Fruit fly (Drosophila melanogaster) whole organism, embryonic: Measurements from ENCODE around the gene CG11842.

ENCODE experiments used
- CG10366 ChIP-seq: fragments of 200-800 bp; sonication (Bioruptor generic); IDR thresholded peaks from 2 replicates; pipeline ENCODE4 v1.3.6; 2022; ENCODE audit warnings: missing biosample characterization, missing genetic modification characterization
- CG11093 ChIP-seq: fragments of 200-800 bp; sonication (Bioruptor generic); IDR thresholded peaks from 3 replicates; pipeline ENCODE4 v1.3.6; 2022; ENCODE audit warnings: missing biosample characterization, missing genetic modification characterization
- CG11456 ChIP-seq: fragments of 200-800 bp; sonication (Bioruptor generic); IDR thresholded peaks from 3 replicates; pipeline ENCODE4 v1.3.6; 2022; ENCODE audit warnings: missing biosample characterization, missing genetic modification characterization
- CG12236 ChIP-seq: fragments of 200-800 bp; sonication (Bioruptor generic); optimal IDR thresholded peaks from 2 replicates; lab custom pipeline; 2016; ENCODE audit warnings: missing biosample characterization, missing genetic modification characterization
- CG13123 ChIP-seq: fragments of 200-800 bp; sonication (Bioruptor generic); optimal IDR thresholded peaks from 2 replicates; lab custom pipeline; 2016; ENCODE audit warnings: missing biosample characterization, missing genetic modification characterization
- CG13287 ChIP-seq: fragments of 200-800 bp; sonication (Bioruptor generic); IDR thresholded peaks from 2 replicates; pipeline ENCODE4 v1.3.6; 2022; ENCODE audit warnings: missing biosample characterization, missing genetic modification characterization; ENCODE audit not compliant: partially characterized antibody
- CG14710 ChIP-seq: fragments of 200-800 bp; sonication (Bioruptor generic); optimal IDR thresholded peaks from 3 replicates; lab custom pipeline; 2019; ENCODE audit warnings: missing biosample characterization, mild to moderate bottlenecking, missing genetic modification characterization, moderate library complexity
- CG1529 ChIP-seq: fragments of 200-800 bp; sonication (Bioruptor generic); optimal IDR thresholded peaks from 3 replicates; lab custom pipeline; 2018; ENCODE audit warnings: missing biosample characterization, missing genetic modification characterization
- CG17361 ChIP-seq: fragments of 200-800 bp; sonication (Bioruptor generic); IDR thresholded peaks from 3 replicates; pipeline ENCODE4 v1.3.6; 2022; ENCODE audit warnings: missing biosample characterization, missing genetic modification characterization
- CG1792 ChIP-seq: fragments of 200-800 bp; sonication (Bioruptor generic); optimal IDR thresholded peaks from 2 replicates; lab custom pipeline; 2016; ENCODE audit warnings: missing biosample characterization, missing genetic modification characterization
- CG18599 ChIP-seq: fragments of 200-800 bp; sonication (Bioruptor generic); optimal IDR thresholded peaks from 3 replicates; lab custom pipeline; 2017; ENCODE audit warnings: missing biosample characterization, missing genetic modification characterization, mild to moderate bottlenecking, moderate library complexity, missing genetic modification reagents
- CG2712 ChIP-seq: fragments of 200-800 bp; optimal IDR thresholded peaks from 3 replicates; lab custom pipeline; 2019; ENCODE audit warnings: missing biosample characterization, mild to moderate bottlenecking, missing genetic modification characterization, moderate library complexity
- CG30020 ChIP-seq: fragments of 200-800 bp; optimal IDR thresholded peaks from 2 replicates; lab custom pipeline; 2019; ENCODE audit warnings: missing biosample characterization, mild to moderate bottlenecking, missing genetic modification characterization, moderate library complexity
- CG3065 ChIP-seq: fragments of 200-800 bp; sonication (Bioruptor generic); optimal IDR thresholded peaks from 2 replicates; lab custom pipeline; 2016; ENCODE audit warnings: missing biosample characterization, missing genetic modification characterization
- CG31224 ChIP-seq: fragments of 200-800 bp; sonication (Bioruptor generic); IDR thresholded peaks from 2 replicates; pipeline ENCODE4 v1.3.6; 2022; ENCODE audit warnings: missing biosample characterization, missing genetic modification characterization
- CG32767 ChIP-seq: fragments of 200-800 bp; sonication (Bioruptor generic); IDR thresholded peaks from 2 replicates; pipeline ENCODE4 v1.3.6; 2022; ENCODE audit warnings: missing biosample characterization, missing genetic modification characterization
- CG3281 ChIP-seq: fragments of 200-800 bp; sonication (Bioruptor generic); optimal IDR thresholded peaks from 3 replicates; lab custom pipeline; 2017; ENCODE audit warnings: missing biosample characterization, mild to moderate bottlenecking, missing genetic modification characterization
- CG7786 ChIP-seq: fragments of 200-800 bp; sonication (Bioruptor generic); optimal IDR thresholded peaks from 2 replicates; lab custom pipeline; 2016; ENCODE audit warnings: missing biosample characterization, missing genetic modification characterization
- CG7839 ChIP-seq: fragments of 200-800 bp; sonication (Bioruptor generic); optimal IDR thresholded peaks from 3 replicates; lab custom pipeline; 2018; ENCODE audit warnings: missing biosample characterization, mild to moderate bottlenecking, missing genetic modification characterization, moderate library complexity
- CG7963 ChIP-seq: fragments of 200-800 bp; sonication (Bioruptor generic); IDR thresholded peaks from 3 replicates; pipeline ENCODE4 v1.3.6; 2022; ENCODE audit warnings: missing biosample characterization, missing genetic modification characterization; ENCODE audit not compliant: partially characterized antibody
- CG8290 ChIP-seq, 3 experiments: fragments of 200-800 bp; sonication (Bioruptor generic); optimal IDR thresholded peaks; 2 replicates each; lab custom pipeline; 2016 to 2019; ENCODE audit warnings: missing biosample characterization in 3 of 3, missing genetic modification characterization in 3 of 3, mild to moderate bottlenecking in 2 of 3, moderate library complexity in 1 of 3
- CG8944 ChIP-seq: fragments of 200-800 bp; sonication (Bioruptor generic); optimal IDR thresholded peaks from 3 replicates; lab custom pipeline; 2016; ENCODE audit warnings: missing biosample characterization, missing genetic modification characterization
- D19A ChIP-seq: fragments of 200-800 bp; optimal IDR thresholded peaks from 3 replicates; lab custom pipeline; 2019; ENCODE audit warnings: missing biosample characterization, mild to moderate bottlenecking, missing genetic modification characterization, moderate library complexity
- Doc2 ChIP-seq: fragments of 200-800 bp; sonication (Bioruptor generic); IDR thresholded peaks from 2 replicates; pipeline ENCODE4 v1.3.6; 2022; ENCODE audit warnings: missing biosample characterization, missing genetic modification characterization
- Hey ChIP-seq: fragments of 200-800 bp; sonication (Bioruptor generic); optimal IDR thresholded peaks from 3 replicates; lab custom pipeline; 2018; ENCODE audit warnings: missing biosample characterization, mild to moderate bottlenecking, missing genetic modification characterization
- Hsf ChIP-seq: fragments of 200-800 bp; sonication (Bioruptor generic); optimal IDR thresholded peaks from 3 replicates; lab custom pipeline; 2016; ENCODE audit warnings: missing biosample characterization, missing genetic modification characterization
- Ptx1 ChIP-seq: fragments of 200-800 bp; sonication (Bioruptor generic); IDR thresholded peaks from 2 replicates; pipeline ENCODE4 v1.3.6; 2022; ENCODE audit warnings: missing biosample characterization, missing genetic modification characterization
- Tbp ChIP-seq: fragments of >200 bp; optimal IDR thresholded peaks from 2 replicates; lab custom pipeline; 2018; ENCODE audit warnings: missing biosample characterization, missing genetic modification characterization
- Trl ChIP-seq, 3 experiments: fragments of >200 bp in 2 of 3; fragments of 200-800 bp in 1 of 3; sonication (Bioruptor generic) in 1 of 3; optimal IDR thresholded peaks; 2 replicates in 1 of 3; 3 replicates in 2 of 3; lab custom pipeline; 2016 to 2017; ENCODE audit warnings: missing biosample characterization in 1 of 3, missing genetic modification characterization in 1 of 3
- Xbp1 ChIP-seq: fragments of 200-800 bp; sonication (Bioruptor generic); optimal IDR thresholded peaks from 3 replicates; lab custom pipeline; 2016; ENCODE audit warnings: missing biosample characterization, mild to moderate bottlenecking, missing genetic modification characterization
- bsh ChIP-seq, 2 experiments: fragments of 200-800 bp; sonication (Bioruptor generic); optimal IDR thresholded peaks; 2 replicates each; lab custom pipeline; 2017 to 2018; ENCODE audit warnings: mild to moderate bottlenecking in 2 of 2, missing biosample characterization in 2 of 2, missing genetic modification characterization in 2 of 2, moderate library complexity in 1 of 2
- cato ChIP-seq: fragments of 200-800 bp; sonication (Bioruptor generic); optimal IDR thresholded peaks from 2 replicates; lab custom pipeline; 2016; ENCODE audit warnings: missing biosample characterization, missing genetic modification characterization, borderline replicate concordance
- da ChIP-seq: fragments of 200-800 bp; sonication (Bioruptor generic); optimal IDR thresholded peaks from 2 replicates; lab custom pipeline; 2016; ENCODE audit warnings: missing biosample characterization, missing genetic modification characterization
- dmrt99B ChIP-seq: fragments of 200-800 bp; sonication (Bioruptor generic); optimal IDR thresholded peaks from 2 replicates; lab custom pipeline; 2018; ENCODE audit warnings: missing biosample characterization, mild to moderate bottlenecking, missing genetic modification characterization, moderate library complexity
- ftz-f1 ChIP-seq: fragments of 200-800 bp; sonication (Bioruptor generic); optimal IDR thresholded peaks from 2 replicates; lab custom pipeline; 2016; ENCODE audit warnings: missing biosample characterization, missing genetic modification characterization
- hbn ChIP-seq: fragments of 200-800 bp; sonication (Bioruptor generic); IDR thresholded peaks from 2 replicates; pipeline ENCODE4 v1.3.6; 2022; ENCODE audit warnings: missing biosample characterization, missing genetic modification characterization; ENCODE audit not compliant: partially characterized antibody
- lmd ChIP-seq: fragments of 200-800 bp; sonication (Bioruptor generic); IDR thresholded peaks from 2 replicates; pipeline ENCODE4 v1.3.6; 2022; ENCODE audit warnings: missing biosample characterization, missing genetic modification characterization
- otp ChIP-seq: fragments of 200-800 bp; sonication (Bioruptor generic); IDR thresholded peaks from 3 replicates; pipeline ENCODE4, ENCODE4 v1.3.6; 2022; ENCODE audit warnings: missing biosample characterization, missing genetic modification characterization
- pan ChIP-seq, 4 experiments: fragments of >200 bp in 3 of 4; fragments of 200-800 bp in 1 of 4; sonication (Bioruptor generic) in 1 of 4; optimal IDR thresholded peaks in 3 of 4; IDR thresholded peaks in 1 of 4; 2 replicates each; pipeline versions ENCODE4 v1.3.6 to Lab custom; 2017 to 2022; ENCODE audit warnings: missing biosample characterization in 2 of 4, missing genetic modification characterization in 2 of 4, mixed read lengths in 1 of 4
- repo ChIP-seq: fragments of 200-800 bp; sonication (Bioruptor generic); optimal IDR thresholded peaks from 2 replicates; lab custom pipeline; 2016; ENCODE audit warnings: missing biosample characterization, missing genetic modification characterization
- ro ChIP-seq: fragments of 200-800 bp; sonication (Bioruptor generic); IDR thresholded peaks from 2 replicates; pipeline ENCODE4 v1.3.6; 2022; ENCODE audit warnings: missing biosample characterization, missing genetic modification characterization
- sens ChIP-seq: fragments of 200-800 bp; sonication (Bioruptor generic); peaks from one replicate; lab custom pipeline; 2016; ENCODE audit warnings: missing biosample characterization, missing genetic modification characterization
- slp2 ChIP-seq: fragments of 200-800 bp; sonication (Bioruptor generic); optimal IDR thresholded peaks from 2 replicates; lab custom pipeline; 2016; ENCODE audit warnings: missing biosample characterization, missing genetic modification characterization
- sob ChIP-seq: fragments of 200-800 bp; sonication (Bioruptor generic); IDR thresholded peaks from 2 replicates; pipeline ENCODE4 v1.3.6; 2022; ENCODE audit warnings: missing biosample characterization, missing genetic modification characterization
- tin ChIP-seq: fragments of 200-800 bp; sonication (Bioruptor generic); optimal IDR thresholded peaks from 3 replicates; lab custom pipeline; 2016; ENCODE audit warnings: missing biosample characterization, missing genetic modification characterization
- ttk ChIP-seq: fragments of 200-800 bp; sonication (Bioruptor generic); IDR thresholded peaks from 2 replicates; pipeline ENCODE4 v2.1.2; 2022; ENCODE audit warnings: missing biosample characterization, missing genetic modification characterization
- usp ChIP-seq: fragments of >200 bp; optimal IDR thresholded peaks from 2 replicates; lab custom pipeline; 2017; ENCODE audit warnings: missing biosample characterization, missing genetic modification characterization
- vvl ChIP-seq: fragments of 200-800 bp; sonication (Bioruptor generic); IDR thresholded peaks from 2 replicates; pipeline ENCODE4 v1.3.6; 2022; ENCODE audit warnings: missing biosample characterization, missing genetic modification characterization

Gene CG11842

dm6 chr3R:29075631-29076398 lies 23.3 kb downstream of the CG11842 start (continued):
- TF ChIP-seq bsh (GFP tag; optimal IDR thresholded peaks at IDR 0.05; lab: Kevin White, UChicago) (peak in 1 of 2 experiments; percentile 4), CG10366 (peak; percentile 40; the same call in 1 of the 2 replicates), usp (no peak), Hey (tag; lab: Kevin White, UChicago) (no peak), CG11093 (GFP tag; lab: Robert Waterston, UW) (no peak), vvl (GFP tag; lab: Robert Waterston, UW) (0 out of 2 replicates have a peak, but pooled peaks have one; percentile 18), Tbp (GFP tag; lab: Kevin White, UChicago) (no peak), D19A (no peak), ftz-f1 (GFP tag; lab: Kevin White, UChicago) (no peak), Xbp1 (peak; percentile 25), CG31224 (GFP tag; lab: Robert Waterston, UW) (no peak), CG12236 (GFP tag; lab: Kevin White, UChicago) (no peak), CG1529 (GFP tag; lab: Kevin White, UChicago) (no peak), da (GFP tag; lab: Kevin White, UChicago) (no peak), CG13123 (GFP tag; lab: Kevin White, UChicago) (no peak), CG18599 (peak; percentile 73), sob (0 out of 2 replicates have a peak, but pooled peaks have one; percentile 22), hbn (GFP tag; lab: Robert Waterston, UW) (no peak), CG17361 (GFP tag; lab: Robert Waterston, UW) (no peak), slp2 (GFP tag; lab: Kevin White, UChicago) (no peak), lmd (GFP tag; lab: Robert Waterston, UW) (no peak), CG11456 (no peak), Trl (optimal IDR thresholded peaks at IDR 0.05; lab: Kevin White, UChicago) (no peak), Trl (GFP tag; optimal IDR thresholded peaks at IDR 0.05; lab: Kevin White, UChicago) (no peak), tin (GFP tag; lab: Kevin White, UChicago) (no peak), ro (GFP tag; lab: Robert Waterston, UW) (no peak), CG3281 (GFP tag; lab: Kevin White, UChicago) (peak; percentile 24), CG7786 (GFP tag; lab: Kevin White, UChicago) (peak; percentile 9), repo (GFP tag; lab: Kevin White, UChicago) (no peak), CG3065 (GFP tag; lab: Kevin White, UChicago) (no peak), Hsf (GFP tag; lab: Kevin White, UChicago) (peak; percentile 13), CG1792 (GFP tag; lab: Kevin White, UChicago) (no peak), cato (GFP tag; lab: Kevin White, UChicago) (no peak), CG14710 (tag; lab: Kevin White, UChicago) (no peak), CG8290 (GFP tag; optimal IDR thresholded peaks at IDR 0.05; lab: Kevin White, UChicago) (no peak), CG8290 (tag; optimal IDR thresholded peaks at IDR 0.05; lab: Kevin White, UChicago) (peak in 1 of 2 experiments; percentile 9), CG2712 (tag; lab: Kevin White, UChicago) (peak; percentile 29), pan (optimal IDR thresholded peaks at IDR 0.05; lab: Kevin White, UChicago) (no peak), pan (GFP tag; optimal IDR thresholded peaks at IDR 0.05 in 1 of 2, IDR thresholded peaks at IDR 0.05 in 1 of 2) (peak in 1 of 2 experiments; percentile 16), CG32767 (0 out of 2 replicates have a peak, but pooled peaks have one; percentile 12), CG7839 (tag; lab: Kevin White, UChicago) (peak; percentile 9), dmrt99B (peak; percentile 37), ttk (GFP tag; lab: Robert Waterston, UW) (0 out of 2 replicates have a peak, but pooled peaks have one; percentile 25), CG8944 (GFP tag; lab: Kevin White, UChicago) (no peak), CG30020 (no peak), CG13287 (no peak), Doc2 (GFP tag; lab: Robert Waterston, UW) (no peak), CG7963 (GFP tag; lab: Robert Waterston, UW) (no peak), otp (GFP tag; lab: Robert Waterston, UW) (no peak), sens (GFP tag; lab: Kevin White, UChicago) (peak; percentile 77), Ptx1 (0 out of 2 replicates have a peak, but pooled peaks have one; percentile 9)
